Worm (Caenorhabditis elegans) whole organism, young adult: ENCODE data around the gene F47B8.14.

Source experiments
- attf-5 ChIP-seq: fragments of 200-800 bp; sonication (Bioruptor generic); optimal IDR thresholded peaks from 2 replicates; lab custom pipeline; 2018; ENCODE audit warnings: mild to moderate bottlenecking, missing genetic modification characterization, missing compliant biosample characterization
- bed-1 ChIP-seq: fragments of 200-800 bp; sonication (Bioruptor generic); IDR thresholded peaks from 2 replicates; pipeline ENCODE4 v1.3.6; 2022; ENCODE audit warnings: missing genetic modification reagents, missing genetic modification characterization, missing compliant biosample characterization
- lin-35 ChIP-seq, 3 experiments: fragments of 150-350 bp in 2 of 3; sonication (generic microtip) in 1 of 3; optimal IDR thresholded peaks; 2 replicates each; lab custom pipeline; 2014 to 2018; ENCODE audit warnings: missing biosample characterization in 3 of 3, missing genetic modification characterization in 3 of 3, missing genetic modification reagents in 3 of 3
- nfya-1 ChIP-seq: sonication (generic microtip); optimal IDR thresholded peaks from 2 replicates; lab custom pipeline; 2017; ENCODE audit warnings: antibody characterized with exemption, missing compliant biosample characterization, missing genetic modification characterization, borderline replicate concordance; ENCODE audit not compliant: insufficient read depth
- rpc-1 ChIP-seq, 2 experiments: fragments of 150-350 bp in 1 of 2; sonication (generic microtip) in 1 of 2; optimal IDR thresholded peaks; 2 replicates each; lab custom pipeline; 2014 to 2018; ENCODE audit warnings: missing biosample characterization in 1 of 2, missing genetic modification characterization in 1 of 2, missing genetic modification reagents in 1 of 2, missing genotype in 1 of 2
- ztf-28 ChIP-seq: fragments of 200-800 bp; sonication (Bioruptor generic); IDR thresholded peaks from 2 replicates; pipeline ENCODE4 v1.3.6; 2022; ENCODE audit warnings: missing genetic modification reagents, missing genetic modification characterization, missing compliant biosample characterization

ce11 chrV:14273019-14273418 lies 47.3 kb upstream of the F47B8.14 start, which contains the start of gene F40G12.6:
- no peak for TF ChIP-seq ztf-28 (GFP tag; lab: Robert Waterston, UW)
- TF ChIP-seq lin-35 (GFP tag; optimal IDR thresholded peaks at IDR 0.05; lab: Kevin White, UChicago) = no peak
- no peak for TF ChIP-seq nfya-1 (tag; lab: Kevin White, UChicago)
- no peak for TF ChIP-seq bed-1
- no peak for TF ChIP-seq rpc-1 (optimal IDR thresholded peaks at IDR 0.05; lab: Kevin White, UChicago)
- TF ChIP-seq rpc-1 (tag; optimal IDR thresholded peaks at IDR 0.05; lab: Kevin White, UChicago) = no peak
- TF ChIP-seq attf-5 (GFP tag; lab: Kevin White, UChicago) = no peak
